Worm (Caenorhabditis elegans): ENCODE measurements around the gene cyc-2.2.

ce11 chrV:12596196-12596595 lies 15.8 kb downstream of the cyc-2.2 start, which contains the start of gene mma-1:
- TF ChIP-seq W03F9.2 (tag; optimal IDR thresholded peaks at IDR 0.05) (no peak), him-1 (tag; optimal IDR thresholded peaks at IDR 0.05) (no peak), dao-5 (tag; optimal IDR thresholded peaks at IDR 0.05) (no peak)
